Worm (Caenorhabditis elegans): Measurements from ENCODE around the gene C34C12.1.
"Not testable (repeated sequence)": the region's sequence is repeated elsewhere in the genome, so short reads cannot be mapped to it uniquely, and the experiment has no call there.

Gene C34C12.1

DNA sequence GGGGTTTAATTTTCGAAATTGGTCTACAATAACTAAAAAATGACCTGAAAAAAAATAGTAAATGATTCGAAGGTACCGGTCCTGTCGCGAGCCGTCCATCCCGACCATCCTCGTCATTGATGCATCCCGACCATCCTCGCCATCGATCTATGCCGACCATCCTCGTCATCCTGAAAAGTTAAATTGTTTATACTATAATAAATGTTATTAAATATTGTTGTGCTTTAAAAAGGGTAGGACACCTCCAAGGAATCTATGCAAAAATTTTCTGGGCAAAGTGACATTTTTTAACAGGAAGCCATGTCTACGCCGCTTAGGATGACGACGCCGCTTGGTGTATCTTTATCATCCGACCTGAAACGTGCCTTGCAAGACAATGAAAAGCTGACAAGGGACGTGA is at the start of gene C34C12.1:
C34C12.1 (plus strand) TSS at position 301 of the 400 bp plus-strand sequence.
- TF ChIP-seq Y48G9A.11 (GFP tag; IDR thresholded peaks at IDR 0.05); D1046.2 (GFP tag; IDR thresholded peaks at IDR 0.05); snpc-4 (tag; optimal IDR thresholded peaks at IDR 0.05): not testable (repeated sequence)

- TF ChIP-seq F49E8.2 (tag; optimal IDR thresholded peaks at IDR 0.05; ENCODE audit: borderline replicate concordance) (peak; percentile 30), hlh-30 (tag; optimal IDR thresholded peaks at IDR 0.05; ENCODE audit: insufficient read depth) (peak; percentile 70), R02D3.7 (tag; optimal IDR thresholded peaks at IDR 0.05) (peak; percentile 86), unc-39 (tag; optimal IDR thresholded peaks at IDR 0.05) (no peak), aha-1 (tag) (peak; percentile 86), nhr-76 (tag; optimal IDR thresholded peaks at IDR 0.05) (no peak), lim-7 (GFP tag; IDR thresholded peaks at IDR 0.05) (no peak), nhr-41 (GFP tag; IDR thresholded peaks at IDR 0.05) (no peak), dmd-8 (GFP tag; IDR thresholded peaks at IDR 0.05) (no peak), nhr-77 (tag; optimal IDR thresholded peaks at IDR 0.05) (peak; percentile 57), dpl-1 (GFP tag; optimal IDR thresholded peaks at IDR 0.05) (peak; percentile 73), nhr-6 (tag; optimal IDR thresholded peaks at IDR 0.05) (peak; percentile 3), zip-2 (tag; optimal IDR thresholded peaks at IDR 0.05) (no peak), unc-130 (GFP tag; optimal IDR thresholded peaks at IDR 0.05) (peak; percentile 46), lsy-2 (tag; optimal IDR thresholded peaks at IDR 0.05) (peak in 1 of 2 experiments; percentile 76), madf-9 (GFP tag; conservative IDR thresholded peaks at IDR 0.05) (no peak), hlh-11 (tag; optimal IDR thresholded peaks at IDR 0.05) (peak; percentile 21), lin-38 (GFP tag; IDR thresholded peaks at IDR 0.05) (peak; percentile 52), nhr-48 (tag; optimal IDR thresholded peaks at IDR 0.05) (no peak), lin-39 (tag; optimal IDR thresholded peaks at IDR 0.05) (no peak), Y48G9A.11 (GFP tag; IDR thresholded peaks at IDR 0.05) (no peak), mep-1 (tag; optimal IDR thresholded peaks at IDR 0.05) (peak; percentile 36), dve-1 (tag; optimal IDR thresholded peaks at IDR 0.05; ENCODE audit: insufficient read depth) (peak; percentile 19), rbr-2 (tag; optimal IDR thresholded peaks at IDR 0.05) (peak; percentile 0), mdl-1 (tag; optimal IDR thresholded peaks at IDR 0.05) (peak in 1 of 2 experiments; percentile 42), nhr-102 (tag; optimal IDR thresholded peaks at IDR 0.05) (no peak)
These were observed 49.7 kb upstream of the C34C12.1 start, which contains the start of the genes npp-9 and F59A2.5 for ce11 chrIII:3404354-3404913. npp-9 (minus strand) TSS chrIII:3404479. F59A2.5 (plus strand) TSS chrIII:3404863.

DNA sequence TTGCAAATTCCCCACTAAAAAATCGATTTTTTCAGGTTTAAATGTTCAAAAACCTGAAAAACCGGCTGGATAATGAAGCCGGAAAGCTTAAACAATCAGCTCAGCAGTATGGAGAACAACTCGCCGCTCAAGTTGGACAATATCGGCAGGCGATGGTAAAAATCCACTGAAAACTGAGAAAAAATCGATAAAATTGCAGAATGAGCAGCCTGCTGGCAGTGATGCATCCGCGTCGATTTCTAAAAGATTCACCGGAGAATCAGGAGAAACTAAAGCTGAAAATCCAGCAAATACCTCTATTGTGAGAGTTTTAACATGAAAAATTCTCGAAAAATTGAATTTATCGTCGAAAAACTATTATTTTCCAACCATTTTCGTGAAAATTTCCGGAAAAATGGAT is 48.6 kb upstream of the C34C12.1 start, which contains the start of gene golg-4:
golg-4 (plus strand) TSS at position 34 of the 400 bp plus-strand sequence.
- TF ChIP-seq vab-7 (GFP tag; IDR thresholded peaks at IDR 0.05) (no peak), sdz-12 (GFP tag; optimal IDR thresholded peaks at IDR 0.05) (no peak), egl-27 (tag; optimal IDR thresholded peaks at IDR 0.05) (no peak), nhr-6 (tag; optimal IDR thresholded peaks at IDR 0.05) (no peak), saeg-2 (GFP tag; IDR thresholded peaks at IDR 0.05) (no peak), daf-19 (GFP tag; conservative IDR thresholded peaks at IDR 0.05) (no peak), F49E8.2 (tag; optimal IDR thresholded peaks at IDR 0.05; ENCODE audit: borderline replicate concordance) (no peak), ceh-82 (tag; optimal IDR thresholded peaks at IDR 0.05) (no peak), lsy-2 (tag; optimal IDR thresholded peaks at IDR 0.05) (no peak), nhr-111 (GFP tag; optimal IDR thresholded peaks at IDR 0.05) (no peak), egl-43 (GFP tag; IDR thresholded peaks at IDR 0.05) (no peak), mes-2 (tag; optimal IDR thresholded peaks at IDR 0.05; ENCODE audit: poor library complexity, severe bottlenecking) (no peak), unc-39 (tag; optimal IDR thresholded peaks at IDR 0.05) (no peak), mxl-2 (GFP tag; conservative IDR thresholded peaks at IDR 0.05) (no peak), ZK546.5 (tag; optimal IDR thresholded peaks at IDR 0.05) (no peak), lir-3 (tag; optimal IDR thresholded peaks at IDR 0.05) (no peak), jun-1 (tag; optimal IDR thresholded peaks at IDR 0.05) (no peak), nhr-237 (tag; optimal IDR thresholded peaks at IDR 0.05) (no peak), ceh-62 (tag; optimal IDR thresholded peaks at IDR 0.05) (no peak), F44E2.7 (GFP tag; IDR thresholded peaks at IDR 0.05) (no peak), T26A8.4 (GFP tag; IDR thresholded peaks at IDR 0.05) (peak; percentile 29; the same call in 1 of the 2 replicates), ceh-20 (GFP tag; IDR thresholded peaks at IDR 0.05) (no peak), php-3 (GFP tag; IDR thresholded peaks at IDR 0.05) (0 out of 2 replicates have a peak, but pooled peaks have one; percentile 12), ceh-44 (GFP tag; IDR thresholded peaks at IDR 0.05) (no peak), ama-1 (optimal IDR thresholded peaks at IDR 0.05) (peak; percentile 35)

Data from whole organism, L4 larva.